Fruit fly (Drosophila melanogaster) whole organism, prepupa: ENCODE data around the gene U2af38.

Experiments
- Blimp-1 ChIP-seq: fragments of 200-800 bp; sonication (Bioruptor generic); optimal IDR thresholded peaks from 3 replicates; lab custom pipeline; 2017; ENCODE audit warnings: missing biosample characterization, missing genetic modification characterization, mild to moderate bottlenecking, moderate library complexity, missing genetic modification reagents
- CG10631 ChIP-seq: fragments of 200-800 bp; sonication (Bioruptor generic); optimal IDR thresholded peaks from 2 replicates; lab custom pipeline; 2016; ENCODE audit warnings: missing biosample characterization, missing genetic modification characterization
- CG10669 ChIP-seq: fragments of 200-800 bp; sonication (Bioruptor generic); optimal IDR thresholded peaks from 3 replicates; lab custom pipeline; 2018; ENCODE audit warnings: missing biosample characterization, mild to moderate bottlenecking, missing genetic modification characterization, moderate library complexity
- CG11294 ChIP-seq: fragments of 200-800 bp; sonication (Bioruptor generic); IDR thresholded peaks from 2 replicates; pipeline ENCODE4 v1.3.6; 2022; ENCODE audit warnings: missing biosample characterization, missing genetic modification characterization
- CG11762 ChIP-seq: fragments of 200-800 bp; sonication (Bioruptor generic); optimal IDR thresholded peaks from 3 replicates; lab custom pipeline; 2016; ENCODE audit warnings: missing biosample characterization, missing genetic modification characterization; ENCODE audit not compliant: insufficient read depth
- CG11902 ChIP-seq: fragments of 200-800 bp; sonication (Bioruptor generic); optimal IDR thresholded peaks from 3 replicates; lab custom pipeline; 2016; ENCODE audit warnings: missing biosample characterization, missing genetic modification characterization
- CG15336 ChIP-seq: fragments of 200-800 bp; sonication (Bioruptor generic); IDR thresholded peaks from 2 replicates; pipeline ENCODE4 v1.3.6; 2022; ENCODE audit warnings: missing biosample characterization, missing genetic modification characterization
- CG1621 ChIP-seq: fragments of 200-800 bp; sonication (Bioruptor generic); optimal IDR thresholded peaks from 3 replicates; lab custom pipeline; 2018; ENCODE audit warnings: missing biosample characterization, mild to moderate bottlenecking, missing genetic modification characterization
- CG16779 ChIP-seq: fragments of 200-800 bp; sonication (Bioruptor generic); optimal IDR thresholded peaks from 3 replicates; lab custom pipeline; 2017; ENCODE audit warnings: missing biosample characterization, mild to moderate bottlenecking, missing genetic modification characterization
- CG3032 ChIP-seq: fragments of 200-800 bp; optimal IDR thresholded peaks from 2 replicates; lab custom pipeline; 2019; ENCODE audit warnings: missing biosample characterization, mild to moderate bottlenecking, missing genetic modification characterization, moderate library complexity
- CG31627 ChIP-seq: fragments of 200-800 bp; sonication (Bioruptor generic); optimal IDR thresholded peaks from 3 replicates; lab custom pipeline; 2016; ENCODE audit warnings: missing biosample characterization, missing genetic modification characterization
- CG32006 ChIP-seq: fragments of 200-800 bp; sonication (Bioruptor generic); optimal IDR thresholded peaks from 3 replicates; lab custom pipeline; 2017; ENCODE audit warnings: missing biosample characterization, mild to moderate bottlenecking, missing genetic modification characterization
- CG34406 ChIP-seq: fragments of 200-800 bp; sonication (Bioruptor generic); optimal IDR thresholded peaks from 3 replicates; lab custom pipeline; 2016; ENCODE audit warnings: missing biosample characterization, missing genetic modification characterization
- CG3919 ChIP-seq: fragments of 200-800 bp; sonication (Bioruptor generic); optimal IDR thresholded peaks from 3 replicates; lab custom pipeline; 2016; ENCODE audit warnings: missing biosample characterization, missing genetic modification characterization
- CG4318 ChIP-seq: fragments of 200-800 bp; sonication (Bioruptor generic); optimal IDR thresholded peaks from 3 replicates; lab custom pipeline; 2017; ENCODE audit warnings: missing biosample characterization, mild to moderate bottlenecking, missing genetic modification characterization
- CG6163 ChIP-seq: fragments of 200-800 bp; sonication (Bioruptor generic); IDR thresholded peaks from 3 replicates; pipeline ENCODE4 v1.3.6; 2022; ENCODE audit warnings: missing biosample characterization, missing genetic modification characterization
- CG6276 ChIP-seq: fragments of 200-800 bp; sonication (Bioruptor generic); optimal IDR thresholded peaks from 2 replicates; lab custom pipeline; 2017; ENCODE audit warnings: missing biosample characterization, mild to moderate bottlenecking, missing genetic modification characterization
- CG6854 ChIP-seq: fragments of 200-800 bp; sonication (Bioruptor generic); optimal IDR thresholded peaks from 2 replicates; lab custom pipeline; 2017; ENCODE audit warnings: missing biosample characterization, mild to moderate bottlenecking, missing genetic modification characterization
- CG7368 ChIP-seq: fragments of 200-800 bp; sonication (Bioruptor generic); optimal IDR thresholded peaks from 3 replicates; lab custom pipeline; 2016; ENCODE audit warnings: missing biosample characterization, missing genetic modification characterization
- CG8119 ChIP-seq: fragments of 200-800 bp; sonication (Bioruptor generic); IDR thresholded peaks from 3 replicates; pipeline ENCODE4 v1.3.6; 2022; ENCODE audit warnings: missing biosample characterization, missing genetic modification characterization
- CG8319 ChIP-seq: fragments of 200-800 bp; sonication (Bioruptor generic); optimal IDR thresholded peaks from 3 replicates; lab custom pipeline; 2016; ENCODE audit warnings: missing biosample characterization, missing genetic modification characterization
- CG8632 ChIP-seq: fragments of 200-800 bp; sonication (Bioruptor generic); optimal IDR thresholded peaks from 3 replicates; lab custom pipeline; 2016; ENCODE audit warnings: missing biosample characterization, missing genetic modification characterization
- CG9139 ChIP-seq: fragments of 200-800 bp; sonication (Bioruptor generic); optimal IDR thresholded peaks from 3 replicates; lab custom pipeline; 2017; ENCODE audit warnings: missing biosample characterization, mild to moderate bottlenecking, missing genetic modification characterization
- Eip75B ChIP-seq: fragments of 200-800 bp; sonication (Bioruptor generic); optimal IDR thresholded peaks from 3 replicates; lab custom pipeline; 2016; ENCODE audit warnings: missing biosample characterization, missing genetic modification characterization
- Eip78C ChIP-seq: fragments of 200-800 bp; sonication (Bioruptor generic); peaks from one replicate; lab custom pipeline; 2016; ENCODE audit warnings: missing biosample characterization, missing genetic modification characterization
- Eip93F ChIP-seq: fragments of 200-800 bp; sonication (Bioruptor generic); optimal IDR thresholded peaks from 2 replicates; lab custom pipeline; 2016; ENCODE audit warnings: missing biosample characterization, mild to moderate bottlenecking, missing genetic modification characterization
- Ets21C ChIP-seq: fragments of 200-800 bp; sonication (Bioruptor generic); optimal IDR thresholded peaks from 3 replicates; lab custom pipeline; 2016; ENCODE audit warnings: missing biosample characterization, missing genetic modification characterization
- Ets96B ChIP-seq: fragments of 200-800 bp; optimal IDR thresholded peaks from 2 replicates; lab custom pipeline; 2019; ENCODE audit warnings: missing biosample characterization, mild to moderate bottlenecking, missing genetic modification characterization, moderate library complexity
- Gug ChIP-seq: fragments of 200-800 bp; sonication (Bioruptor generic); IDR thresholded peaks from 2 replicates; pipeline ENCODE4 v1.3.6; 2022; ENCODE audit warnings: missing biosample characterization, missing genetic modification characterization
- Hr38 ChIP-seq: sonication (Bioruptor generic); optimal IDR thresholded peaks from 2 replicates; lab custom pipeline; 2016; ENCODE audit warnings: missing biosample characterization, missing genetic modification characterization
- Hr39 ChIP-seq: fragments of 200-800 bp; sonication (Bioruptor generic); optimal IDR thresholded peaks from 2 replicates; lab custom pipeline; 2016; ENCODE audit warnings: missing biosample characterization, missing genetic modification characterization
- Hr4 ChIP-seq: fragments of 200-800 bp; sonication (Bioruptor generic); optimal IDR thresholded peaks from 3 replicates; lab custom pipeline; 2016; ENCODE audit warnings: missing biosample characterization, missing genetic modification characterization
- Lpt ChIP-seq: fragments of 200-800 bp; sonication (Bioruptor generic); optimal IDR thresholded peaks from 3 replicates; lab custom pipeline; 2016; ENCODE audit warnings: missing biosample characterization, missing genetic modification characterization
- Smox ChIP-seq: fragments of 200-800 bp; sonication (Bioruptor generic); optimal IDR thresholded peaks from 3 replicates; lab custom pipeline; 2016; ENCODE audit warnings: missing biosample characterization, missing genetic modification characterization
- Sox102F ChIP-seq: fragments of 200-800 bp; sonication (Bioruptor generic); optimal IDR thresholded peaks from 2 replicates; lab custom pipeline; 2016; ENCODE audit warnings: missing biosample characterization, mild to moderate bottlenecking, missing genetic modification characterization
- Sox15 ChIP-seq: fragments of 200-800 bp; sonication (Bioruptor generic); optimal IDR thresholded peaks from 3 replicates; lab custom pipeline; 2016; ENCODE audit warnings: missing biosample characterization, missing genetic modification characterization
- achi ChIP-seq: fragments of 200-800 bp; sonication (Bioruptor generic); optimal IDR thresholded peaks from 3 replicates; lab custom pipeline; 2016; ENCODE audit warnings: missing biosample characterization, missing genetic modification characterization
- acj6 ChIP-seq: fragments of 200-800 bp; sonication (Bioruptor generic); optimal IDR thresholded peaks from 3 replicates; lab custom pipeline; 2016; ENCODE audit warnings: missing biosample characterization, missing genetic modification characterization
- cyc ChIP-seq: fragments of 200-800 bp; sonication (Bioruptor generic); optimal IDR thresholded peaks from 3 replicates; lab custom pipeline; 2016; ENCODE audit warnings: missing biosample characterization, missing genetic modification characterization
- dac ChIP-seq: fragments of 200-800 bp; sonication (Bioruptor generic); optimal IDR thresholded peaks from 2 replicates; lab custom pipeline; 2017; ENCODE audit warnings: missing biosample characterization, mild to moderate bottlenecking, missing genetic modification characterization
- dsx ChIP-seq: fragments of 200-800 bp; optimal IDR thresholded peaks from 3 replicates; lab custom pipeline; 2019; ENCODE audit warnings: missing biosample characterization, mild to moderate bottlenecking, missing genetic modification characterization, moderate library complexity; ENCODE audit not compliant: poor library complexity, severe bottlenecking
- eg ChIP-seq: fragments of 200-800 bp; sonication (Bioruptor generic); IDR thresholded peaks from 3 replicates; pipeline ENCODE4 v1.3.6; 2022; ENCODE audit warnings: missing biosample characterization, missing genetic modification characterization
- fd59A ChIP-seq: fragments of 200-800 bp; sonication (Bioruptor generic); optimal IDR thresholded peaks from 2 replicates; lab custom pipeline; 2017; ENCODE audit warnings: missing biosample characterization, mild to moderate bottlenecking, missing genetic modification characterization, missing genetic modification reagents
- net ChIP-seq: fragments of 200-800 bp; sonication (Bioruptor generic); optimal IDR thresholded peaks from 3 replicates; lab custom pipeline; 2016; ENCODE audit warnings: missing biosample characterization, missing genetic modification characterization
- pdm3 ChIP-seq: fragments of 200-800 bp; sonication (Bioruptor generic); optimal IDR thresholded peaks from 3 replicates; lab custom pipeline; 2016; ENCODE audit warnings: missing biosample characterization, missing genetic modification characterization
- salr ChIP-seq, 2 experiments: fragments of 200-800 bp; sonication (Bioruptor generic); optimal IDR thresholded peaks; 3 replicates each; lab custom pipeline; 2016 to 2018; ENCODE audit warnings: missing biosample characterization in 2 of 2, missing genetic modification characterization in 2 of 2, mild to moderate bottlenecking in 1 of 2
- spab ChIP-seq: fragments of 200-800 bp; sonication (Bioruptor generic); optimal IDR thresholded peaks from 2 replicates; lab custom pipeline; 2017; ENCODE audit warnings: missing biosample characterization, mild to moderate bottlenecking, missing genetic modification characterization, missing genetic modification reagents
- ss ChIP-seq, 2 experiments: fragments of 200-800 bp; sonication (Bioruptor generic); optimal IDR thresholded peaks; 2 replicates in 1 of 2; 3 replicates in 1 of 2; lab custom pipeline; 2017 to 2018; ENCODE audit warnings: mild to moderate bottlenecking in 2 of 2, missing biosample characterization in 2 of 2, missing genetic modification characterization in 2 of 2, moderate library complexity in 1 of 2
- svp ChIP-seq: fragments of 200-800 bp; sonication (Bioruptor generic); peaks from one replicate; lab custom pipeline; 2016; ENCODE audit warnings: missing biosample characterization, missing genetic modification characterization
- topi ChIP-seq: fragments of 200-800 bp; sonication (Bioruptor generic); optimal IDR thresholded peaks from 3 replicates; lab custom pipeline; 2016; ENCODE audit warnings: missing biosample characterization, missing genetic modification characterization
- vri ChIP-seq: fragments of 200-800 bp; sonication (Bioruptor generic); optimal IDR thresholded peaks from 3 replicates; lab custom pipeline; 2016; ENCODE audit warnings: missing biosample characterization, mild to moderate bottlenecking, missing genetic modification characterization

U2af38 gene

DNA sequence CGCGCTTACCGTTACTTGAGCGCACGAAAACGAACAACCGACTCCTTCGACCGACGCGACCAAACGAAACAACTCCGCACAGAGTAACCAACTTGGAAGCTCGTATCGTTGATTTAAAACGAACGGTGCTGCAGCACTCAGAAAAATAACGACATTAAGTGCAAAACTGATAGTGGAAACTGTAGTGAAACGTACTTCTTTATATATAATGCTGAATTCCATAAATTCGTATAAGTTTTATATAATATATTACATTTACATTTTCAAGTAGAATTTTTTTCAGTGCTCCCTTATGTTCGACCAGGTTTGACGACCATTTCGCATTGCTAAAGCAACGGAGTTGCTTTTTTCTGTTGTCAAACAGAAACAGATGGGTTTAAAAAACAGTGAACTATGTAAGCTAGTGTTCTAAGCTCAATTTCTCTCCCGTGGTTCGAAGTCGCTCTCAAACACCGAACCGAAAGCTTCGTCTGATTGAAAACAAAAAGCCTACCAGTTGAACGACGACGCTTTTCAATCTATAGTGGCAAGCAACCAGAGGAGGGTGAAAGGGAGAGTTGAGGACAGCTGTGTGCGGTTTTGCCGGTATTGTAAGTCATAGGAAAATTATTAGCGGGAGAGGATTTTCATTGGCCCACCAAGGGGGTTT is 26.9 kb downstream of the U2af38 start, which contains the start of gene CG17075:
CG17075 (minus strand) TSS at position 65 of the 649 bp plus-strand sequence.
- TF ChIP-seq topi, result peak; percentile 79
- peak; percentile 98 for TF ChIP-seq CG15336 (GFP tag; lab: Robert Waterston, UW)
- TF ChIP-seq CG4318 (GFP tag; lab: Kevin White, UChicago), result no peak
- TF ChIP-seq Ets21C (GFP tag; lab: Kevin White, UChicago), result no peak
- peak; percentile 89 for TF ChIP-seq Lpt (GFP tag; lab: Kevin White, UChicago)
- TF ChIP-seq ss (GFP tag; optimal IDR thresholded peaks at IDR 0.05; lab: Kevin White, UChicago), result peak; percentile 73 to 82
- peak; percentile 80 for TF ChIP-seq CG34406 (GFP tag; lab: Kevin White, UChicago)
- TF ChIP-seq CG11762 (GFP tag; lab: Kevin White, UChicago), result peak; percentile 82
- TF ChIP-seq Hr4, result peak; percentile 95
- TF ChIP-seq CG6854 (GFP tag; lab: Kevin White, UChicago), result no peak
- no peak for TF ChIP-seq Eip93F (GFP tag; lab: Kevin White, UChicago)
- peak; percentile 78 for TF ChIP-seq CG8632
- peak; percentile 34 for TF ChIP-seq CG9139 (GFP tag; lab: Kevin White, UChicago)
- TF ChIP-seq CG32006 (GFP tag; lab: Kevin White, UChicago), result peak; percentile 96
- peak; percentile 74 for TF ChIP-seq CG1621 (tag; lab: Kevin White, UChicago)
- TF ChIP-seq CG31627 (GFP tag; lab: Kevin White, UChicago), result peak; percentile 69
- TF ChIP-seq Smox, result no peak
- TF ChIP-seq svp (GFP tag; lab: Kevin White, UChicago), result no peak
- peak; percentile 87 for TF ChIP-seq Ets96B (tag; lab: Kevin White, UChicago)
- TF ChIP-seq fd59A (GFP tag; lab: Kevin White, UChicago), result peak; percentile 72
- peak; percentile 46 for TF ChIP-seq Blimp-1 (GFP tag; lab: Kevin White, UChicago)
- TF ChIP-seq Gug, result peak; percentile 92
- TF ChIP-seq Sox15 (GFP tag; lab: Kevin White, UChicago), result peak; percentile 65
- TF ChIP-seq Eip75B (GFP tag; lab: Kevin White, UChicago), result peak; percentile 90
- TF ChIP-seq achi (GFP tag; lab: Kevin White, UChicago), result peak; percentile 89
- TF ChIP-seq CG3919 (GFP tag; lab: Kevin White, UChicago), result peak; percentile 90
- TF ChIP-seq CG7368 (GFP tag; lab: Kevin White, UChicago), result peak; percentile 81
- TF ChIP-seq CG6276 (GFP tag; lab: Kevin White, UChicago), result peak; percentile 93
- no peak for TF ChIP-seq pdm3 (GFP tag; lab: Kevin White, UChicago)
- peak; percentile 95 for TF ChIP-seq Eip78C (GFP tag; lab: Kevin White, UChicago)
- no peak for TF ChIP-seq vri (GFP tag; lab: Kevin White, UChicago)
- no peak for TF ChIP-seq Hr38 (GFP tag; lab: Kevin White, UChicago)
- peak; percentile 90 for TF ChIP-seq dac (GFP tag; lab: Kevin White, UChicago)
- TF ChIP-seq spab (GFP tag; lab: Kevin White, UChicago), result no peak
- peak; percentile 86 for TF ChIP-seq acj6 (GFP tag; lab: Kevin White, UChicago)
- TF ChIP-seq CG16779 (tag; lab: Kevin White, UChicago), result peak; percentile 89
- TF ChIP-seq CG8119 (GFP tag; lab: Robert Waterston, UW), result peak; percentile 97
- peak; percentile 83 for TF ChIP-seq CG11294 (GFP tag; lab: Robert Waterston, UW)
- TF ChIP-seq CG6163 (GFP tag; lab: Robert Waterston, UW), result peak; percentile 96
- TF ChIP-seq net (GFP tag; lab: Kevin White, UChicago), result peak; percentile 93
- TF ChIP-seq Sox102F (GFP tag; lab: Kevin White, UChicago), result no peak
- TF ChIP-seq cyc (GFP tag; lab: Kevin White, UChicago), result peak; percentile 77
- TF ChIP-seq eg (GFP tag; lab: Robert Waterston, UW), result peak; percentile 97
- peak; percentile 78 for TF ChIP-seq dsx (GFP tag; lab: Kevin White, UChicago)
- peak; percentile 75 for TF ChIP-seq CG8319
- TF ChIP-seq Hr39 (GFP tag; lab: Kevin White, UChicago), result peak; percentile 61
- peak; percentile 79 for TF ChIP-seq CG3032 (tag; lab: Kevin White, UChicago)
- peak; percentile 61 for TF ChIP-seq CG11902 (GFP tag; lab: Kevin White, UChicago)
- TF ChIP-seq CG10631, result peak; percentile 87
- peak; percentile 80 for TF ChIP-seq CG10669 (GFP tag; lab: Kevin White, UChicago)
- TF ChIP-seq salr (GFP tag; optimal IDR thresholded peaks at IDR 0.05; lab: Kevin White, UChicago), result peak; percentile 58 to 83
